Fruit fly (Drosophila melanogaster) whole organism, prepupa: ENCODE measurements around the gene Dhdds.

ENCODE experiments used
- CG11294 ChIP-seq: fragments of 200-800 bp; sonication (Bioruptor generic); IDR thresholded peaks from 2 replicates; pipeline ENCODE4 v1.3.6; 2022; ENCODE audit warnings: missing biosample characterization, missing genetic modification characterization
- CG34406 ChIP-seq: fragments of 200-800 bp; sonication (Bioruptor generic); optimal IDR thresholded peaks from 3 replicates; lab custom pipeline; 2016; ENCODE audit warnings: missing biosample characterization, missing genetic modification characterization
- CG6792 ChIP-seq: fragments of 200-800 bp; sonication (Bioruptor generic); optimal IDR thresholded peaks from 3 replicates; lab custom pipeline; 2016; ENCODE audit warnings: missing biosample characterization, missing genetic modification characterization
- CG6808 ChIP-seq: fragments of 200-800 bp; sonication (Bioruptor generic); optimal IDR thresholded peaks from 3 replicates; lab custom pipeline; 2017; ENCODE audit warnings: missing biosample characterization, missing genetic modification characterization, mild to moderate bottlenecking, moderate library complexity, missing genetic modification reagents
- CG8119 ChIP-seq: fragments of 200-800 bp; sonication (Bioruptor generic); IDR thresholded peaks from 3 replicates; pipeline ENCODE4 v1.3.6; 2022; ENCODE audit warnings: missing biosample characterization, missing genetic modification characterization
- Gug ChIP-seq: fragments of 200-800 bp; sonication (Bioruptor generic); IDR thresholded peaks from 2 replicates; pipeline ENCODE4 v1.3.6; 2022; ENCODE audit warnings: missing biosample characterization, missing genetic modification characterization
- Hr39 ChIP-seq: fragments of 200-800 bp; sonication (Bioruptor generic); optimal IDR thresholded peaks from 2 replicates; lab custom pipeline; 2016; ENCODE audit warnings: missing biosample characterization, missing genetic modification characterization
- Hr4 ChIP-seq: fragments of 200-800 bp; sonication (Bioruptor generic); optimal IDR thresholded peaks from 3 replicates; lab custom pipeline; 2016; ENCODE audit warnings: missing biosample characterization, missing genetic modification characterization
- Smox ChIP-seq: fragments of 200-800 bp; sonication (Bioruptor generic); optimal IDR thresholded peaks from 3 replicates; lab custom pipeline; 2016; ENCODE audit warnings: missing biosample characterization, missing genetic modification characterization
- Sox14 ChIP-seq: fragments of 200-800 bp; sonication (Bioruptor generic); optimal IDR thresholded peaks from 3 replicates; lab custom pipeline; 2016; ENCODE audit warnings: missing biosample characterization, missing genetic modification characterization
- esn ChIP-seq: fragments of 200-800 bp; sonication (Bioruptor generic); optimal IDR thresholded peaks from 2 replicates; lab custom pipeline; 2016; ENCODE audit warnings: missing biosample characterization, mild to moderate bottlenecking, missing genetic modification characterization, moderate library complexity
- fkh ChIP-seq: fragments of 200-800 bp; sonication (Bioruptor generic); optimal IDR thresholded peaks from 3 replicates; lab custom pipeline; 2017; ENCODE audit warnings: missing biosample characterization, mild to moderate bottlenecking, missing genetic modification characterization, moderate library complexity
- spab ChIP-seq: fragments of 200-800 bp; sonication (Bioruptor generic); optimal IDR thresholded peaks from 2 replicates; lab custom pipeline; 2017; ENCODE audit warnings: missing biosample characterization, mild to moderate bottlenecking, missing genetic modification characterization, missing genetic modification reagents

DNA sequence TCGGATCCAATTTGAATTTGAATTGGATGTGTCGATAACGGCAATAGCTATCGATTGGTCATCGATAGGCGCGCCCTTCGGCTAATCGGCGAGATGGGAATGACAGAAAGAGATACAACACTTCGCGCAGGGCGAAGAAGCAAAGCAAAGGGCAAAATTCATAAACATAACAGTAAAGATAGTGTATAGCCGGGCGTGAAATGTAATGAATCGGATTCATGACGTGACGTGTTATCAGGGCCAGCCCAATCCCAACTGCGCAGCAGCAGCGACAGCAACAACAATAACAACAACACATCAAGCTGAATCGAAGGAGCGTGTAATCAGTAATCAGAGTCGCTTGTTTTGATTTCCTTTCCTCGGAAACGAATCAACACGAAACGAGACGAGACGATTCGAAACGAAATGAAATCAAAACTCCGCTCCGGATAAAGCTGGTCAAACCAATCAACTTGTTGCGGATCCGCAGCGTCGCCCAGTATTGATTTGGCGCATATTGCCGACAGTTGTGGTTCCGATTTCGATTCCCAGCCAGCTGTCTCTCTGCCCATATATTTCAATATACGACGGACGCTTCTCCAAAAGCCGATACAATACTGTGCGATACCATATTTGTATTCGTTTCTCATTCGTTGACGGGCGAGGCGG lies 21.0 kb downstream of the Dhdds start, which contains the start of gene snz:
- TF ChIP-seq fkh (GFP tag; lab: Kevin White, UChicago): no peak
- no peak for TF ChIP-seq Sox14
- peak; percentile 10 for TF ChIP-seq esn (GFP tag; lab: Kevin White, UChicago)
- no peak for TF ChIP-seq CG34406 (GFP tag; lab: Kevin White, UChicago)
- TF ChIP-seq spab: no peak
- no peak for TF ChIP-seq CG11294
- no peak for TF ChIP-seq Hr39 (GFP tag; lab: Kevin White, UChicago)
- TF ChIP-seq CG6792 (GFP tag; lab: Kevin White, UChicago): no peak
- TF ChIP-seq CG8119 (GFP tag; lab: Robert Waterston, UW): no peak
- TF ChIP-seq Smox: no peak
- no peak for TF ChIP-seq Hr4 (GFP tag; lab: Kevin White, UChicago)
- no peak for TF ChIP-seq CG6808 (GFP tag; lab: Kevin White, UChicago)
- no peak for TF ChIP-seq Gug
